Worm (Caenorhabditis elegans) whole organism, L3 larva: ENCODE measurements around the gene ZK813.4.

ENCODE experiments used
- R02D3.7 ChIP-seq: fragments of 150-350 bp; optimal IDR thresholded peaks from 2 replicates; lab custom pipeline; 2014; ENCODE audit warnings: missing biosample characterization, missing genetic modification characterization
- ZK546.5 ChIP-seq: sonication (generic microtip); optimal IDR thresholded peaks from 2 replicates; lab custom pipeline; 2017; ENCODE audit warnings: missing biosample characterization, missing genetic modification characterization
- aly-2 ChIP-seq: fragments of 150-350 bp; optimal IDR thresholded peaks from 2 replicates; lab custom pipeline; 2014; ENCODE audit warnings: missing biosample characterization, missing genetic modification characterization
- ama-1 ChIP-seq: fragments of 150-350 bp; optimal IDR thresholded peaks from 2 replicates; lab custom pipeline; 2018
- ceh-16 ChIP-seq: sonication (generic microtip); optimal IDR thresholded peaks from 2 replicates; lab custom pipeline; 2017; ENCODE audit warnings: missing biosample characterization, missing genetic modification characterization
- ceh-28 ChIP-seq: fragments of 150-350 bp; optimal IDR thresholded peaks from 2 replicates; lab custom pipeline; 2014; ENCODE audit warnings: missing biosample characterization, missing genetic modification reagents, missing genetic modification characterization
- ceh-82 ChIP-seq: fragments of 150-350 bp; optimal IDR thresholded peaks from 2 replicates; lab custom pipeline; 2014; ENCODE audit warnings: missing biosample characterization, missing genetic modification characterization
- ceh-9 ChIP-seq: sonication (generic microtip); optimal IDR thresholded peaks from 2 replicates; lab custom pipeline; 2018; ENCODE audit warnings: missing biosample characterization, missing genetic modification characterization
- daf-12 ChIP-seq: fragments of 150-350 bp; optimal IDR thresholded peaks from 2 replicates; lab custom pipeline; 2014; ENCODE audit warnings: missing biosample characterization, missing genetic modification reagents, missing genetic modification characterization
- egl-27 ChIP-seq: sonication (generic microtip); optimal IDR thresholded peaks from 4 replicates; lab custom pipeline; 2017; ENCODE audit warnings: missing biosample characterization, missing genetic modification reagents, missing genetic modification characterization
- egl-5 ChIP-seq: fragments of 150-350 bp; optimal IDR thresholded peaks from 2 replicates; lab custom pipeline; 2017; ENCODE audit warnings: missing biosample characterization, missing genetic modification reagents, missing genetic modification characterization, inconsistent platforms
- elt-1 ChIP-seq: fragments of 150-350 bp; optimal IDR thresholded peaks from 2 replicates; lab custom pipeline; 2014; ENCODE audit warnings: missing biosample characterization, missing genetic modification characterization
- elt-2 ChIP-seq: sonication (generic microtip); optimal IDR thresholded peaks from 2 replicates; lab custom pipeline; 2016; ENCODE audit warnings: missing genetic modification reagents, mild to moderate bottlenecking, missing genetic modification characterization, missing compliant biosample characterization
- eor-1 ChIP-seq, 2 experiments: fragments of 150-350 bp; optimal IDR thresholded peaks; 2 replicates each; lab custom pipeline; 2014 to 2018; ENCODE audit warnings: missing biosample characterization in 2 of 2, missing genetic modification characterization in 2 of 2
- fkh-2 ChIP-seq: fragments of 150-350 bp; optimal IDR thresholded peaks from 2 replicates; lab custom pipeline; 2014; ENCODE audit warnings: missing biosample characterization, missing genetic modification reagents, missing genetic modification characterization
- hmg-11 ChIP-seq: sonication (generic microtip); optimal IDR thresholded peaks from 2 replicates; lab custom pipeline; 2016; ENCODE audit warnings: missing genetic modification characterization, missing compliant biosample characterization
- jun-1 ChIP-seq: fragments of 150-350 bp; optimal IDR thresholded peaks from 2 replicates; lab custom pipeline; 2014; ENCODE audit warnings: missing biosample characterization, missing genetic modification reagents, missing genetic modification characterization
- lin-15B ChIP-seq: fragments of 150-350 bp; optimal IDR thresholded peaks from 2 replicates; lab custom pipeline; 2014; ENCODE audit warnings: missing biosample characterization, missing genetic modification characterization
- lin-39 ChIP-seq: fragments of 150-350 bp; optimal IDR thresholded peaks from 2 replicates; lab custom pipeline; 2018; ENCODE audit warnings: missing biosample characterization, missing genetic modification reagents, missing genetic modification characterization
- lsy-12 ChIP-seq: sonication (generic microtip); optimal IDR thresholded peaks from 2 replicates; lab custom pipeline; 2016; ENCODE audit warnings: mild to moderate bottlenecking, missing genetic modification characterization, missing compliant biosample characterization
- mdl-1 ChIP-seq: fragments of 150-350 bp; optimal IDR thresholded peaks from 2 replicates; lab custom pipeline; 2014; ENCODE audit warnings: missing biosample characterization, missing genetic modification characterization
- mml-1 ChIP-seq: fragments of 150-350 bp; sonication (generic microtip); optimal IDR thresholded peaks from 3 replicates; lab custom pipeline; 2014; ENCODE audit warnings: missing biosample characterization, missing genetic modification characterization
- nfya-1 ChIP-seq: sonication (generic microtip); optimal IDR thresholded peaks from 2 replicates; lab custom pipeline; 2017; ENCODE audit warnings: missing genetic modification characterization, mild to moderate bottlenecking, missing compliant biosample characterization, antibody characterized with exemption, moderate library complexity; ENCODE audit not compliant: insufficient read depth
- nhr-11 ChIP-seq: fragments of 150-350 bp; optimal IDR thresholded peaks from 2 replicates; lab custom pipeline; 2014; ENCODE audit warnings: missing biosample characterization, missing genetic modification characterization
- nhr-12 ChIP-seq: fragments of 150-350 bp; optimal IDR thresholded peaks from 2 replicates; lab custom pipeline; 2014; ENCODE audit warnings: missing biosample characterization, missing genetic modification characterization
- nhr-23 ChIP-seq: fragments of 150-350 bp; optimal IDR thresholded peaks from 2 replicates; lab custom pipeline; 2014; ENCODE audit warnings: missing biosample characterization, missing genetic modification reagents, missing genetic modification characterization
- nhr-25 ChIP-seq: sonication (generic microtip); optimal IDR thresholded peaks from 2 replicates; lab custom pipeline; 2017; ENCODE audit warnings: missing biosample characterization, missing genetic modification characterization
- nhr-28 ChIP-seq: fragments of 150-350 bp; optimal IDR thresholded peaks from 2 replicates; lab custom pipeline; 2014; ENCODE audit warnings: missing biosample characterization, missing genetic modification characterization
- nhr-43 ChIP-seq: sonication (generic microtip); optimal IDR thresholded peaks from 2 replicates; lab custom pipeline; 2016; ENCODE audit warnings: mild to moderate bottlenecking, missing genetic modification characterization, missing compliant biosample characterization; ENCODE audit not compliant: poor library complexity, severe bottlenecking
- nhr-67 ChIP-seq: fragments of 150-350 bp; optimal IDR thresholded peaks from 2 replicates; lab custom pipeline; 2014; ENCODE audit warnings: missing biosample characterization, missing genetic modification characterization
- nhr-76 ChIP-seq: fragments of 150-350 bp; sonication (generic microtip); optimal IDR thresholded peaks from 5 replicates; lab custom pipeline; 2014; ENCODE audit warnings: missing biosample characterization, missing genetic modification characterization
- nhr-77 ChIP-seq: fragments of 150-350 bp; optimal IDR thresholded peaks from 2 replicates; lab custom pipeline; 2014; ENCODE audit warnings: missing biosample characterization, missing genetic modification characterization
- pha-4 ChIP-seq: fragments of 150-350 bp; optimal IDR thresholded peaks from 2 replicates; lab custom pipeline; 2014; ENCODE audit warnings: missing biosample characterization, missing genetic modification reagents, missing genetic modification characterization
- pqm-1 ChIP-seq: fragments of 150-350 bp; optimal IDR thresholded peaks from 2 replicates; lab custom pipeline; 2017; ENCODE audit warnings: missing biosample characterization, missing genetic modification characterization, inconsistent platforms
- sea-2 ChIP-seq: fragments of 150-350 bp; sonication (generic microtip); optimal IDR thresholded peaks from 4 replicates; lab custom pipeline; 2014; ENCODE audit warnings: missing biosample characterization, missing genetic modification reagents, missing genetic modification characterization
- skn-1 ChIP-seq: fragments of 150-350 bp; optimal IDR thresholded peaks from 2 replicates; lab custom pipeline; 2014; ENCODE audit warnings: missing biosample characterization, missing genetic modification characterization
- snpc-4 ChIP-seq: fragments of 150-350 bp; optimal IDR thresholded peaks from 2 replicates; lab custom pipeline; 2014; ENCODE audit warnings: missing biosample characterization, missing genetic modification characterization
- tbx-2 ChIP-seq: sonication (generic microtip); optimal IDR thresholded peaks from 2 replicates; lab custom pipeline; 2016; ENCODE audit warnings: mild to moderate bottlenecking, missing genetic modification characterization, missing compliant biosample characterization
- unc-62 ChIP-seq: fragments of 150-350 bp; sonication (generic microtip); optimal IDR thresholded peaks from 4 replicates; lab custom pipeline; 2014; ENCODE audit warnings: missing biosample characterization, missing genetic modification reagents, missing genetic modification characterization
- zag-1 ChIP-seq: fragments of 150-350 bp; optimal IDR thresholded peaks from 2 replicates; lab custom pipeline; 2014; ENCODE audit warnings: missing biosample characterization, missing genetic modification characterization
- ztf-11 ChIP-seq: fragments of 150-350 bp; optimal IDR thresholded peaks from 2 replicates; lab custom pipeline; 2014; ENCODE audit warnings: missing biosample characterization, missing genetic modification characterization
- ztf-4 ChIP-seq: fragments of 150-350 bp; optimal IDR thresholded peaks from 2 replicates; lab custom pipeline; 2014; ENCODE audit warnings: missing biosample characterization, missing genetic modification characterization

ZK813.4 gene

DNA sequence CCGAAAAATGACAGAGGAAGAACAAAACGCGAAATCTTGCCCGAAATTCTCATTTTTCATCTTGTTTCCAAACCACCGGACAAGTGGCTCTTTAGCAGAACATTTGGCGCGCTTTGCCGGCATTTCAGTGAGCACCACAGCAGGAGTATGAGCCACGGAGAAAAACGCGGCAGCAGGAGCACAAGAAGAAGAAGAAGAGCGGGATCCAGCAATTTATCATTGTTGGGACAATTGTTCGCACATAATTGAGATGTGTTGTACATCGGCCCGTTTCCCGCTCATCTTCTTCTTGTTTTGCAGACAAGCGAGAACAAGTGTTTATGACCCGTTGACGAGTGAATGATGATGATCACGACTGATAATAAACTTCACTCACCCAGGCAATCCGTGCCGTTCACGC, 25.6 kb upstream of the ZK813.4 start:
- no peak for TF ChIP-seq nhr-23
- no peak for TF ChIP-seq egl-27 (tag; lab: Kevin White, UChicago)
- TF ChIP-seq ztf-11 (tag; lab: Kevin White, UChicago) = no peak
- TF ChIP-seq hmg-11 = no peak
- no peak for TF ChIP-seq fkh-2 (tag; lab: Kevin White, UChicago)
- TF ChIP-seq nhr-43 (tag; lab: Kevin White, UChicago) = no peak
- TF ChIP-seq lsy-12 (tag; lab: Kevin White, UChicago) = no peak
- TF ChIP-seq nfya-1 (tag; lab: Kevin White, UChicago) = peak; percentile 50
- TF ChIP-seq nhr-11 = no peak
- no peak for TF ChIP-seq tbx-2
- no peak for TF ChIP-seq ceh-9 (tag; lab: Kevin White, UChicago)
- TF ChIP-seq aly-2 = no peak
- TF ChIP-seq lin-39 (tag; lab: Kevin White, UChicago) = peak; percentile 93
- no peak for TF ChIP-seq ZK546.5
- no peak for TF ChIP-seq eor-1 (tag; optimal IDR thresholded peaks at IDR 0.05; lab: Kevin White, UChicago)
- TF ChIP-seq daf-12 (tag; lab: Kevin White, UChicago) = no peak
- TF ChIP-seq nhr-28 = no peak
- no peak for TF ChIP-seq ztf-4 (tag; lab: Kevin White, UChicago)
- TF ChIP-seq elt-2 = no peak
- no peak for TF ChIP-seq nhr-67 (tag; lab: Kevin White, UChicago)
- TF ChIP-seq unc-62 = peak; percentile 43
- peak; percentile 61 for TF ChIP-seq egl-5 (tag; lab: Kevin White, UChicago)
- TF ChIP-seq, all 47 proteins: peak for 4

DNA sequence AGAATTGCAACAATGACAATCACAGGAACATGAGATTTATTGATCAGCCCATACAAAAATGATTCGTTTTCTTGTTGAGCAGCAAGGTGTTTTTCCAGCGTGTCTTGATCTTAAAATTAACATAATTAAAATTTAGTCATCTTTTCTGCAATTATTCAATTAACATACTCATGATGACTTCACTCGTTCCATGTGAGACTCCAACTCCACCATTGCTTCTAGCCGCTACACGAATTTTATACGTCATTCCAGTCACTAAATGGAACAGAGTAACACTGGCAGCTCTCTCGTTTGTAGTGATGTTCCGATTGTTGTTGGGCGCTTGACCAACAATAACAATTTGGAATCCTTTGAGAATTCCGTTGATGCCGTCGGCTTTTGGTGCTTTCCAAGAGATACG, 23.9 kb upstream of the ZK813.4 start:
- TF ChIP-seq zag-1 (no peak), elt-1 (tag; lab: Kevin White, UChicago) (no peak), unc-62 (no peak), mml-1 (tag; lab: Kevin White, UChicago) (no peak), ceh-28 (tag; lab: Kevin White, UChicago) (no peak), daf-12 (tag; lab: Kevin White, UChicago) (no peak), eor-1 (tag; optimal IDR thresholded peaks at IDR 0.05; lab: Kevin White, UChicago) (no peak), ceh-16 (tag; lab: Kevin White, UChicago) (no peak), ama-1 (lab: Kevin White, UChicago) (no peak), sea-2 (GFP tag; lab: Kevin White, UChicago) (no peak), nhr-12 (no peak)

DNA sequence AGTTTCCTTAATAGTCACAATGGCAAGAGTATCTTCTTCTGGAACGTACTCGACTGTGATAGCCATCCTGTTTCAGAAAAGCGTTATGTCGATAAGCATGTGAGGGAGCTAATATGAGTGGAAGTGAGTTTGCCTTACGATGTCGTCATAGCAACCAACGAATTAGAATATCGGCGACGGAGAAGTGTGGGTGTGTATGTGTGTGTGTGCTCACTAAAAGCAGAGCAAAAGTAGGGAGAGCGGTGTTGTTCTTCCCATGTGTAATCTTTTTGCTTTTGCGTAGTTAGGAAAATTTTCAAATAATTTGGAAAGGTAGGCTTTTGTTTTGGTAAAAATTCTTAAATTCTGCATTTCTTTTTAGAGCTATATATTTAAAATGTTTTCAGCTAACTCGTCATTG, 21.2 kb upstream of the ZK813.4 start, which contains the start of gene ZK813.5:
TSS of gene ZK813.5 (minus strand) at position 101 of the 400 bp plus-strand sequence.
- TF ChIP-seq daf-12 (tag; lab: Kevin White, UChicago) (no peak), pqm-1 (tag; lab: Kevin White, UChicago) (no peak), pha-4 (tag; lab: Kevin White, UChicago) (no peak), nhr-67 (tag; lab: Kevin White, UChicago) (no peak), lin-15B (tag; lab: Kevin White, UChicago) (no peak), mdl-1 (tag; lab: Kevin White, UChicago) (no peak), nhr-28 (no peak), ztf-11 (tag; lab: Kevin White, UChicago) (no peak), ZK546.5 (no peak), nhr-76 (no peak), snpc-4 (no peak), ceh-82 (tag; lab: Kevin White, UChicago) (no peak), elt-2 (no peak)
- TF ChIP-seq, all 47 proteins: peak for 0

DNA sequence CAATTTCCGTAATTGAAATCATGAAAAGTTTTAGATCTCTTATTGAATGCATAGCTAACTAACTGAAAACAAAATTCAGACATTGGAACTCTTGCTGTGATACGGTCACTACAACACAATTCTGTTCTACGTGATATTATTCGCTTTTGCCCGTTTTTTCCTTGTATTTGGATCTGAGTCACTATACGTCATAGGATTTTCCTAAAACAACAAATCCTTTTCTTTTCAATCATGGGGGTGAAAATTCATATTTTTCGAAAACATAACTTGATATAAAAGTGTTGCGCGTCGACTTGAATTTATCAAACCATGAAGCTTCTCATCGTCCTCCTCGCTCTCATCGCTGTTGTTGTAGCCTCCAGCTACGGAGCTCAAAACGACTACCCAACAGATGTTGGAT, 16.1 kb upstream of the ZK813.4 start, which contains the start of gene ZK813.1:
TSS of gene ZK813.1 (plus strand) at position 301 of the 400 bp plus-strand sequence.
- no peak for TF ChIP-seq eor-1 (tag; optimal IDR thresholded peaks at IDR 0.05; lab: Kevin White, UChicago)
- no peak for TF ChIP-seq pqm-1 (tag; lab: Kevin White, UChicago)
- no peak for TF ChIP-seq ceh-9 (tag; lab: Kevin White, UChicago)
- no peak for TF ChIP-seq nhr-28
- no peak for TF ChIP-seq ztf-11 (tag; lab: Kevin White, UChicago)
- TF ChIP-seq ceh-82 (tag; lab: Kevin White, UChicago) = no peak
- no peak for TF ChIP-seq R02D3.7 (tag; lab: Kevin White, UChicago)
- no peak for TF ChIP-seq ceh-16 (tag; lab: Kevin White, UChicago)
- TF ChIP-seq nhr-77 (tag; lab: Kevin White, UChicago) = no peak
- no peak for TF ChIP-seq nhr-25 (tag; lab: Kevin White, UChicago)
- TF ChIP-seq jun-1 = no peak
- no peak for TF ChIP-seq skn-1 (tag; lab: Kevin White, UChicago)
- TF ChIP-seq elt-1 (tag; lab: Kevin White, UChicago) = no peak
- no peak for TF ChIP-seq ZK546.5
- no peak for TF ChIP-seq nhr-23
- no peak for TF ChIP-seq nhr-12
- TF ChIP-seq lin-39 (tag; lab: Kevin White, UChicago) = no peak
